Worm (Caenorhabditis elegans) whole organism, L4 larva: ENCODE results near the gene F22B5.6.

Experiments used
- F26F4.8 ChIP-seq: fragments of 200-800 bp; sonication (Bioruptor generic); conservative IDR thresholded peaks from 2 replicates; pipeline ENCODE4 v1.3.6; 2022; ENCODE audit warnings: missing genetic modification characterization, missing compliant biosample characterization
- F37D6.2 ChIP-seq: sonication (generic microtip); optimal IDR thresholded peaks from 2 replicates; lab custom pipeline; 2016; ENCODE audit warnings: mild to moderate bottlenecking, missing genetic modification characterization, missing compliant biosample characterization
- F44E2.7 ChIP-seq: fragments of 200-800 bp; sonication (Bioruptor generic); IDR thresholded peaks from 2 replicates; pipeline ENCODE4 v2.1.2; 2022; ENCODE audit warnings: missing genetic modification characterization, missing compliant biosample characterization
- Y48G9A.11 ChIP-seq: fragments of 200-800 bp; sonication (Bioruptor generic); IDR thresholded peaks from 2 replicates; pipeline ENCODE4 v1.3.6; 2022; ENCODE audit warnings: missing genetic modification reagents, missing genetic modification characterization, missing compliant biosample characterization
- Y5F2A.4 ChIP-seq: fragments of 200-800 bp; sonication (Bioruptor generic); optimal IDR thresholded peaks from 2 replicates; lab custom pipeline; 2018; ENCODE audit warnings: mild to moderate bottlenecking, missing genetic modification characterization, missing compliant biosample characterization
- Y75B8A.6 ChIP-seq: fragments of 200-800 bp; sonication (Bioruptor generic); IDR thresholded peaks from 2 replicates; pipeline ENCODE4 v1.3.6; 2022; ENCODE audit warnings: missing genetic modification reagents, missing genetic modification characterization, missing compliant biosample characterization
- ZK337.2 ChIP-seq: fragments of 200-800 bp; sonication (Bioruptor generic); IDR thresholded peaks from 2 replicates; pipeline ENCODE4 v1.3.6; 2022; ENCODE audit warnings: missing genetic modification reagents, missing genetic modification characterization, missing compliant biosample characterization
- ama-1 ChIP-seq: fragments of 150-350 bp; optimal IDR thresholded peaks from 2 replicates; lab custom pipeline; 2014; ENCODE audit warnings: inconsistent platforms, mixed read lengths
- ceh-20 ChIP-seq: fragments of 200-800 bp; sonication (Bioruptor generic); IDR thresholded peaks from 2 replicates; pipeline ENCODE4 v1.3.6; 2022; ENCODE audit warnings: missing genetic modification reagents, missing genetic modification characterization, missing compliant biosample characterization
- ceh-44 ChIP-seq: fragments of 200-800 bp; sonication (Bioruptor generic); IDR thresholded peaks from 2 replicates; pipeline ENCODE4 v1.3.6; 2022; ENCODE audit warnings: missing genetic modification reagents, missing genetic modification characterization, missing compliant biosample characterization
- cey-2 ChIP-seq: sonication (generic microtip); optimal IDR thresholded peaks from 3 replicates; lab custom pipeline; 2017; ENCODE audit warnings: missing genetic modification characterization, mild to moderate bottlenecking, missing compliant biosample characterization, antibody characterized with exemption, borderline replicate concordance; ENCODE audit not compliant: insufficient read depth
- dmd-9 ChIP-seq: fragments of 200-800 bp; sonication (Bioruptor generic); IDR thresholded peaks from 2 replicates; pipeline ENCODE4 v1.3.6; 2022; ENCODE audit warnings: missing genetic modification reagents, missing genetic modification characterization, missing compliant biosample characterization
- dve-1 ChIP-seq: sonication (generic microtip); optimal IDR thresholded peaks from 2 replicates; lab custom pipeline; 2017; ENCODE audit warnings: antibody characterized with exemption, mild to moderate bottlenecking, missing genetic modification characterization, missing compliant biosample characterization; ENCODE audit not compliant: insufficient read depth
- egl-43 ChIP-seq: fragments of 200-800 bp; sonication (Bioruptor generic); IDR thresholded peaks from 2 replicates; pipeline ENCODE4 v1.3.6; 2022; ENCODE audit warnings: missing genetic modification reagents, missing genetic modification characterization, missing compliant biosample characterization
- fos-1 ChIP-seq: fragments of 150-350 bp; optimal IDR thresholded peaks from 2 replicates; lab custom pipeline; 2014; ENCODE audit warnings: missing biosample characterization, missing genetic modification characterization
- gei-8 ChIP-seq: fragments of 200-800 bp; sonication (Bioruptor generic); optimal IDR thresholded peaks from 2 replicates; lab custom pipeline; 2018; ENCODE audit warnings: mild to moderate bottlenecking, missing genetic modification characterization, missing compliant biosample characterization
- hlh-30 ChIP-seq: sonication (generic microtip); optimal IDR thresholded peaks from 2 replicates; lab custom pipeline; 2017; ENCODE audit warnings: antibody characterized with exemption, mild to moderate bottlenecking, missing genetic modification characterization, missing compliant biosample characterization; ENCODE audit not compliant: insufficient read depth
- hmg-1.1 ChIP-seq: fragments of 200-800 bp; sonication (Bioruptor generic); IDR thresholded peaks from 2 replicates; pipeline ENCODE4 v1.3.6; 2022; ENCODE audit warnings: missing genetic modification reagents, missing genetic modification characterization, missing compliant biosample characterization
- lin-39 ChIP-seq: fragments of 150-350 bp; optimal IDR thresholded peaks from 2 replicates; lab custom pipeline; 2014; ENCODE audit warnings: missing biosample characterization, missing genetic modification reagents, missing genetic modification characterization
- mes-2 ChIP-seq: sonication (generic microtip); optimal IDR thresholded peaks from 2 replicates; lab custom pipeline; 2016; ENCODE audit warnings: missing genotype, mild to moderate bottlenecking, missing genetic modification characterization, missing compliant biosample characterization; ENCODE audit not compliant: poor library complexity, severe bottlenecking
- mxl-2 ChIP-seq: fragments of 200-800 bp; sonication (Bioruptor generic); conservative IDR thresholded peaks from 2 replicates; pipeline ENCODE4 v1.3.6; 2022; ENCODE audit warnings: missing genetic modification reagents, missing genetic modification characterization, missing compliant biosample characterization
- nhr-102 ChIP-seq: sonication (generic microtip); optimal IDR thresholded peaks from 2 replicates; lab custom pipeline; 2016; ENCODE audit warnings: mild to moderate bottlenecking, missing genetic modification characterization, moderate library complexity, missing compliant biosample characterization
- nhr-111 ChIP-seq: fragments of 200-800 bp; sonication (Bioruptor generic); optimal IDR thresholded peaks from 2 replicates; lab custom pipeline; 2018; ENCODE audit warnings: mild to moderate bottlenecking, missing genetic modification characterization, missing compliant biosample characterization
- nhr-237 ChIP-seq: sonication (generic microtip); optimal IDR thresholded peaks from 2 replicates; lab custom pipeline; 2017; ENCODE audit warnings: missing biosample characterization, missing genetic modification characterization
- nhr-25 ChIP-seq: sonication (generic microtip); optimal IDR thresholded peaks from 2 replicates; lab custom pipeline; 2017; ENCODE audit warnings: missing genetic modification characterization, mild to moderate bottlenecking, missing compliant biosample characterization, antibody characterized with exemption, moderate library complexity, borderline replicate concordance; ENCODE audit not compliant: insufficient read depth
- nhr-28 ChIP-seq: fragments of 150-350 bp; optimal IDR thresholded peaks from 2 replicates; lab custom pipeline; 2014; ENCODE audit warnings: missing biosample characterization, missing genetic modification characterization
- nhr-41 ChIP-seq: fragments of 200-800 bp; sonication (Bioruptor generic); IDR thresholded peaks from 2 replicates; pipeline ENCODE4 v1.3.6; 2022; ENCODE audit warnings: missing genetic modification reagents, missing genetic modification characterization, missing compliant biosample characterization
- nhr-48 ChIP-seq: sonication (generic microtip); optimal IDR thresholded peaks from 2 replicates; lab custom pipeline; 2016; ENCODE audit warnings: mild to moderate bottlenecking, missing genetic modification characterization, missing compliant biosample characterization
- nhr-6 ChIP-seq: fragments of 150-350 bp; optimal IDR thresholded peaks from 2 replicates; lab custom pipeline; 2014; ENCODE audit warnings: missing biosample characterization, missing genetic modification characterization
- nhr-76 ChIP-seq: fragments of 150-350 bp; optimal IDR thresholded peaks from 2 replicates; lab custom pipeline; 2014; ENCODE audit warnings: missing biosample characterization, missing genetic modification characterization
- pha-4 ChIP-seq, 2 experiments: fragments of 150-350 bp in 1 of 2; fragments of 200-800 bp in 1 of 2; sonication (Bioruptor generic) in 1 of 2; IDR thresholded peaks in 1 of 2; optimal IDR thresholded peaks in 1 of 2; 2 replicates each; pipeline versions ENCODE4 v1.3.6 to Lab custom; 2014 to 2022; ENCODE audit warnings: missing genetic modification characterization in 2 of 2, missing genetic modification reagents in 2 of 2, missing biosample characterization in 1 of 2, missing compliant biosample characterization in 1 of 2
- php-3 ChIP-seq: fragments of 200-800 bp; sonication (Bioruptor generic); IDR thresholded peaks from 2 replicates; pipeline ENCODE4 v1.3.6; 2022; ENCODE audit warnings: missing genetic modification reagents, missing genetic modification characterization, missing compliant biosample characterization
- rbr-2 ChIP-seq: sonication (generic microtip); optimal IDR thresholded peaks from 2 replicates; lab custom pipeline; 2016; ENCODE audit warnings: missing genotype, missing genetic modification characterization, missing compliant biosample characterization
- saeg-2 ChIP-seq: fragments of 200-800 bp; sonication (Bioruptor generic); IDR thresholded peaks from 2 replicates; pipeline ENCODE4 v1.3.6; 2022; ENCODE audit warnings: missing genetic modification reagents, missing genetic modification characterization, missing compliant biosample characterization
- set-16 ChIP-seq: fragments of 200-800 bp; sonication (Bioruptor generic); IDR thresholded peaks from 2 replicates; pipeline ENCODE4 v1.3.6; 2022; ENCODE audit warnings: missing genetic modification reagents, missing genetic modification characterization, missing compliant biosample characterization
- skn-1 ChIP-seq: fragments of 150-350 bp; optimal IDR thresholded peaks from 2 replicates; lab custom pipeline; 2014; ENCODE audit warnings: missing biosample characterization, missing genetic modification characterization
- snpc-4 ChIP-seq: fragments of 150-350 bp; optimal IDR thresholded peaks from 2 replicates; lab custom pipeline; 2014; ENCODE audit warnings: missing biosample characterization, missing genetic modification characterization
- spr-3 ChIP-seq: fragments of 200-800 bp; sonication (Bioruptor generic); optimal IDR thresholded peaks from 2 replicates; lab custom pipeline; 2018; ENCODE audit warnings: mild to moderate bottlenecking, missing genetic modification characterization, missing compliant biosample characterization
- tag-97 ChIP-seq: fragments of 200-800 bp; sonication (Bioruptor generic); IDR thresholded peaks from 2 replicates; pipeline ENCODE4 v1.3.6; 2022; ENCODE audit warnings: missing genetic modification characterization, missing compliant biosample characterization
- tra-1 ChIP-seq: fragments of 200-800 bp; sonication (Bioruptor generic); IDR thresholded peaks from 2 replicates; pipeline ENCODE4 v1.3.6; 2022; ENCODE audit warnings: missing genetic modification reagents, missing genetic modification characterization, missing compliant biosample characterization
- unc-62 ChIP-seq, 3 experiments: fragments of 150-350 bp in 1 of 3; sonication (generic microtip); optimal IDR thresholded peaks in 2 of 3; peaks in 1 of 3; 1 replicate in 1 of 3; 2 replicates in 2 of 3; lab custom pipeline; 2014 to 2017; ENCODE audit warnings: missing biosample characterization in 3 of 3, missing genetic modification characterization in 3 of 3, missing genetic modification reagents in 3 of 3, missing genotype in 1 of 3
- vab-7 ChIP-seq: fragments of 200-800 bp; sonication (Bioruptor generic); IDR thresholded peaks from 2 replicates; pipeline ENCODE4 v1.3.6; 2022; ENCODE audit warnings: missing genetic modification reagents, missing genetic modification characterization, missing compliant biosample characterization
- zag-1 ChIP-seq: fragments of 150-350 bp; optimal IDR thresholded peaks from 2 replicates; lab custom pipeline; 2014; ENCODE audit warnings: missing biosample characterization, missing genetic modification characterization
- zfp-2 ChIP-seq: sonication (generic microtip); optimal IDR thresholded peaks from 2 replicates; lab custom pipeline; 2016; ENCODE audit warnings: mild to moderate bottlenecking, missing genetic modification characterization, missing compliant biosample characterization
- zfp-3 ChIP-seq: fragments of 200-800 bp; sonication (Bioruptor generic); conservative IDR thresholded peaks from 2 replicates; pipeline ENCODE4 v1.3.6; 2022; ENCODE audit warnings: missing genetic modification reagents, missing genetic modification characterization, missing compliant biosample characterization
- zip-2 ChIP-seq: fragments of 150-350 bp; optimal IDR thresholded peaks from 2 replicates; lab custom pipeline; 2014; ENCODE audit warnings: missing biosample characterization, missing genetic modification characterization

Gene F22B5.6

ce11 chrII:8442176-8442575 is 13.8 kb downstream of the F22B5.6 start (continued):
- TF ChIP-seq mes-2 (tag; lab: Kevin White, UChicago) (peak; percentile 69), nhr-48 (no peak), lin-39 (tag; lab: Kevin White, UChicago) (no peak), nhr-41 (no peak), Y48G9A.11 (GFP tag; lab: Robert Waterston, UW) (peak; percentile 6; the same call in 1 of the 2 replicates)
- TF ChIP-seq, all 104 proteins: peak for 17

ce11 chrII:8441519-8441918 is 14.5 kb downstream of the F22B5.6 start:
- TF ChIP-seq saeg-2 (GFP tag; lab: Robert Waterston, UW) (peak; percentile 31; the same call in 1 of the 2 replicates), spr-3 (GFP tag; lab: Kevin White, UChicago) (peak; percentile 82), vab-7 (GFP tag; lab: Robert Waterston, UW) (peak; percentile 73; the same call in 1 of the 2 replicates), fos-1 (no peak), nhr-237 (tag; lab: Kevin White, UChicago) (no peak), cey-2 (tag; lab: Kevin White, UChicago) (no peak), php-3 (GFP tag; lab: Robert Waterston, UW) (peak; percentile 77), ceh-20 (GFP tag; lab: Robert Waterston, UW) (peak; percentile 71; the same call in 1 of the 2 replicates), F26F4.8 (GFP tag; lab: Robert Waterston, UW) (peak; percentile 99), nhr-111 (peak; percentile 75), nhr-76 (tag; lab: Kevin White, UChicago) (no peak), nhr-48 (peak; percentile 46), gei-8 (GFP tag; lab: Kevin White, UChicago) (peak; percentile 78), ama-1 (lab: Kevin White, UChicago) (peak; percentile 42), hmg-1.1 (GFP tag; lab: Robert Waterston, UW) (peak; percentile 50), zfp-2 (no peak), mes-2 (tag; lab: Kevin White, UChicago) (peak; percentile 79), nhr-28 (no peak), tra-1 (GFP tag; lab: Robert Waterston, UW) (peak; percentile 79), F37D6.2 (tag; lab: Kevin White, UChicago) (no peak), F44E2.7 (peak; percentile 99), egl-43 (GFP tag; lab: Robert Waterston, UW) (peak; percentile 93), nhr-25 (tag; lab: Kevin White, UChicago) (peak; percentile 9), pha-4 (GFP tag; IDR thresholded peaks at IDR 0.05; lab: Robert Waterston, UW) (peak; percentile 92), pha-4 (tag; optimal IDR thresholded peaks at IDR 0.05; lab: Kevin White, UChicago) (no peak), zfp-3 (GFP tag; lab: Robert Waterston, UW) (peak; percentile 79; the same call in 1 of the 2 replicates), hlh-30 (tag; lab: Kevin White, UChicago) (no peak), tag-97 (GFP tag; lab: Robert Waterston, UW) (no peak), zip-2 (tag; lab: Kevin White, UChicago) (no peak), snpc-4 (no peak), rbr-2 (tag; lab: Kevin White, UChicago) (peak; percentile 28), Y48G9A.11 (GFP tag; lab: Robert Waterston, UW) (peak; percentile 84), skn-1 (tag; lab: Kevin White, UChicago) (no peak), set-16 (no peak), ceh-44 (GFP tag; lab: Robert Waterston, UW) (no peak), unc-62 (GFP tag; optimal IDR thresholded peaks at IDR 0.05 in 1 of 2; lab: Kevin White, UChicago) (no peak), unc-62 (tag; optimal IDR thresholded peaks at IDR 0.05; lab: Kevin White, UChicago) (no peak), ZK337.2 (0 out of 2 replicates have a peak, but pooled peaks have one; percentile 25), dve-1 (tag; lab: Kevin White, UChicago) (no peak), dmd-9 (GFP tag; lab: Robert Waterston, UW) (peak; percentile 72), Y5F2A.4 (peak; percentile 88), nhr-6 (no peak), zag-1 (no peak), Y75B8A.6 (GFP tag; lab: Robert Waterston, UW) (peak; percentile 82; the same call in 1 of the 2 replicates), nhr-102 (tag; lab: Kevin White, UChicago) (peak; percentile 55), mxl-2 (GFP tag; lab: Robert Waterston, UW) (0 out of 2 replicates have a peak, but pooled peaks have one; percentile 54)
